Worm (Caenorhabditis elegans) whole organism, young adult: ENCODE results near the gene K03A11.6.

Experiments
- B0035.1 ChIP-seq: sonication (generic microtip); optimal IDR thresholded peaks from 2 replicates; lab custom pipeline; 2016; ENCODE audit warnings: missing genetic modification characterization, mild to moderate bottlenecking, missing compliant biosample characterization, missing genotype, missing genetic modification reagents
- B0261.1 ChIP-seq: sonication (generic microtip); optimal IDR thresholded peaks from 2 replicates; lab custom pipeline; 2016; ENCODE audit warnings: mild to moderate bottlenecking, missing genetic modification characterization, moderate library complexity, missing compliant biosample characterization
- B0336.3 ChIP-seq: fragments of 200-800 bp; sonication (Bioruptor generic); IDR thresholded peaks from 2 replicates; pipeline ENCODE4 v1.3.6; 2022; ENCODE audit warnings: missing genetic modification characterization, missing compliant biosample characterization
- D2030.7 ChIP-seq: fragments of 200-800 bp; sonication (Bioruptor generic); IDR thresholded peaks from 2 replicates; pipeline ENCODE4 v1.3.6; 2022; ENCODE audit warnings: missing genetic modification reagents, missing genetic modification characterization, missing compliant biosample characterization
- F22D6.2 ChIP-seq: sonication (generic microtip); optimal IDR thresholded peaks from 2 replicates; lab custom pipeline; 2016; ENCODE audit warnings: mild to moderate bottlenecking, missing genetic modification characterization, missing compliant biosample characterization
- F23B12.7 ChIP-seq: sonication (generic microtip); optimal IDR thresholded peaks from 2 replicates; lab custom pipeline; 2017; ENCODE audit warnings: missing genetic modification characterization, mild to moderate bottlenecking, missing compliant biosample characterization, antibody characterized with exemption, moderate library complexity; ENCODE audit not compliant: insufficient read depth
- F37B4.10 ChIP-seq: fragments of 200-800 bp; sonication (Bioruptor generic); IDR thresholded peaks from 2 replicates; pipeline ENCODE4 v1.3.6; 2022; ENCODE audit warnings: missing genetic modification characterization, missing compliant biosample characterization
- F52B5.7 ChIP-seq: sonication (generic microtip); optimal IDR thresholded peaks from 2 replicates; lab custom pipeline; 2016; ENCODE audit warnings: mild to moderate bottlenecking, missing genetic modification characterization, missing compliant biosample characterization
- F57C9.4 ChIP-seq: sonication (generic microtip); optimal IDR thresholded peaks from 2 replicates; lab custom pipeline; 2017; ENCODE audit warnings: mild to moderate bottlenecking, missing genetic modification characterization, missing compliant biosample characterization
- K11D2.4 ChIP-seq: fragments of 200-800 bp; sonication (Bioruptor generic); IDR thresholded peaks from 2 replicates; pipeline ENCODE4 v1.3.6; 2022; ENCODE audit warnings: missing genetic modification reagents, missing genetic modification characterization, missing compliant biosample characterization
- Y79H2A.3 ChIP-seq: fragments of 200-800 bp; sonication (Bioruptor generic); conservative IDR thresholded peaks from 2 replicates; pipeline ENCODE4 v1.3.6; 2022; ENCODE audit warnings: missing genetic modification reagents, missing genetic modification characterization, missing compliant biosample characterization
- Y95B8A.8 ChIP-seq: fragments of 200-800 bp; sonication (Bioruptor generic); IDR thresholded peaks from 2 replicates; pipeline ENCODE4 v1.3.6; 2022; ENCODE audit warnings: missing genetic modification reagents, missing genetic modification characterization, missing compliant biosample characterization
- ama-1 ChIP-seq, 3 experiments: fragments of 150-350 bp in 1 of 3; sonication (generic microtip) in 2 of 3; optimal IDR thresholded peaks; 2 replicates each; lab custom pipeline; 2014 to 2018; ENCODE audit warnings: missing biosample characterization in 2 of 3, missing genetic modification characterization in 2 of 3, missing genetic modification reagents in 2 of 3
- aptf-3 ChIP-seq: fragments of 200-800 bp; sonication (Bioruptor generic); IDR thresholded peaks from 2 replicates; pipeline ENCODE4 v1.3.6; 2022; ENCODE audit warnings: missing genetic modification characterization, missing compliant biosample characterization
- attf-3 ChIP-seq: fragments of 200-800 bp; sonication (Bioruptor generic); conservative IDR thresholded peaks from 2 replicates; pipeline ENCODE4 v1.3.6; 2022; ENCODE audit warnings: missing genetic modification reagents, missing genetic modification characterization, missing compliant biosample characterization
- ccch-3 ChIP-seq: fragments of 200-800 bp; sonication (Bioruptor generic); optimal IDR thresholded peaks from 2 replicates; lab custom pipeline; 2018; ENCODE audit warnings: mild to moderate bottlenecking, missing genetic modification characterization, missing compliant biosample characterization
- ceh-91 ChIP-seq: fragments of 200-800 bp; sonication (Bioruptor generic); IDR thresholded peaks from 2 replicates; pipeline ENCODE4 v1.3.6; 2022; ENCODE audit warnings: missing genetic modification reagents, missing genetic modification characterization, missing compliant biosample characterization
- die-1 ChIP-seq: sonication (generic microtip); optimal IDR thresholded peaks from 2 replicates; lab custom pipeline; 2016; ENCODE audit warnings: missing genotype, mild to moderate bottlenecking, missing genetic modification characterization, missing compliant biosample characterization
- dpff-1 ChIP-seq: sonication (generic microtip); optimal IDR thresholded peaks from 2 replicates; lab custom pipeline; 2017; ENCODE audit warnings: mild to moderate bottlenecking, missing genetic modification characterization, missing compliant biosample characterization
- dpl-1 ChIP-seq: fragments of 150-350 bp; optimal IDR thresholded peaks from 2 replicates; lab custom pipeline; 2014; ENCODE audit warnings: missing biosample characterization, missing genetic modification reagents, missing genetic modification characterization
- egrh-3 ChIP-seq: fragments of 200-800 bp; sonication (Bioruptor generic); IDR thresholded peaks from 2 replicates; pipeline ENCODE4 v1.3.6; 2022; ENCODE audit warnings: missing genetic modification reagents, missing genetic modification characterization, missing compliant biosample characterization
- ekl-4 ChIP-seq: fragments of 200-800 bp; sonication (Bioruptor generic); IDR thresholded peaks from 2 replicates; pipeline ENCODE4 v1.3.6; 2022; ENCODE audit warnings: missing genetic modification reagents, missing genetic modification characterization, missing compliant biosample characterization
- fkh-3 ChIP-seq: sonication (generic microtip); optimal IDR thresholded peaks from 2 replicates; lab custom pipeline; 2016; ENCODE audit warnings: mild to moderate bottlenecking, missing genetic modification characterization, missing compliant biosample characterization
- gei-17 ChIP-seq: fragments of 200-800 bp; sonication (Bioruptor generic); optimal IDR thresholded peaks from 2 replicates; lab custom pipeline; 2018; ENCODE audit warnings: mild to moderate bottlenecking, missing genetic modification characterization, missing compliant biosample characterization
- hlh-26 ChIP-seq: fragments of 200-800 bp; sonication (Bioruptor generic); conservative IDR thresholded peaks from 2 replicates; pipeline ENCODE4 v1.3.6; 2022; ENCODE audit warnings: missing genetic modification reagents, missing genetic modification characterization, missing compliant biosample characterization
- hmg-1.2 ChIP-seq: fragments of 200-800 bp; sonication (Bioruptor generic); IDR thresholded peaks from 2 replicates; pipeline ENCODE4 v1.3.6; 2022; ENCODE audit warnings: missing genetic modification reagents, missing genetic modification characterization, missing compliant biosample characterization
- hmg-20 ChIP-seq: fragments of 200-800 bp; sonication (Bioruptor generic); IDR thresholded peaks from 2 replicates; pipeline ENCODE4 v1.3.6; 2022; ENCODE audit warnings: missing genetic modification reagents, missing genetic modification characterization, missing compliant biosample characterization
- let-526 ChIP-seq: fragments of 200-800 bp; sonication (Bioruptor generic); IDR thresholded peaks from 2 replicates; pipeline ENCODE4 v1.3.6; 2022; ENCODE audit warnings: missing genetic modification reagents, missing genetic modification characterization, missing compliant biosample characterization
- lin-26 ChIP-seq: fragments of 200-800 bp; sonication (Bioruptor generic); IDR thresholded peaks from 2 replicates; pipeline ENCODE4 v1.3.6; 2022; ENCODE audit warnings: missing genetic modification reagents, missing genetic modification characterization, missing compliant biosample characterization
- lin-40 ChIP-seq: sonication (generic microtip); optimal IDR thresholded peaks from 2 replicates; lab custom pipeline; 2016; ENCODE audit warnings: missing genetic modification characterization, mild to moderate bottlenecking, missing compliant biosample characterization, missing genotype, missing genetic modification reagents
- lin-54 ChIP-seq: fragments of 200-800 bp; sonication (Bioruptor generic); optimal IDR thresholded peaks from 2 replicates; lab custom pipeline; 2018; ENCODE audit warnings: mild to moderate bottlenecking, missing genetic modification characterization, missing compliant biosample characterization
- lir-1 ChIP-seq: fragments of 200-800 bp; sonication (Bioruptor generic); conservative IDR thresholded peaks from 2 replicates; pipeline ENCODE4 v1.3.6; 2022; ENCODE audit warnings: missing genetic modification reagents, missing genetic modification characterization, missing compliant biosample characterization
- lsl-1 ChIP-seq: fragments of 200-800 bp; sonication (Bioruptor generic); optimal IDR thresholded peaks from 2 replicates; lab custom pipeline; 2018; ENCODE audit warnings: mild to moderate bottlenecking, missing genetic modification characterization, moderate library complexity, missing compliant biosample characterization
- madf-6 ChIP-seq: fragments of 200-800 bp; sonication (Bioruptor generic); IDR thresholded peaks from 2 replicates; pipeline ENCODE4 v1.3.6; 2022; ENCODE audit warnings: missing genetic modification reagents, missing genetic modification characterization, missing compliant biosample characterization
- nfya-1 ChIP-seq: sonication (generic microtip); optimal IDR thresholded peaks from 2 replicates; lab custom pipeline; 2017; ENCODE audit warnings: antibody characterized with exemption, missing compliant biosample characterization, missing genetic modification characterization, borderline replicate concordance; ENCODE audit not compliant: insufficient read depth
- nfyb-1 ChIP-seq: fragments of 200-800 bp; sonication (Bioruptor generic); IDR thresholded peaks from 2 replicates; pipeline ENCODE4 v1.3.6; 2022; ENCODE audit warnings: missing genetic modification reagents, missing genetic modification characterization, missing compliant biosample characterization
- nhr-179 ChIP-seq: sonication (generic microtip); optimal IDR thresholded peaks from 2 replicates; lab custom pipeline; 2016; ENCODE audit warnings: mild to moderate bottlenecking, missing genetic modification characterization, missing compliant biosample characterization
- nhr-90 ChIP-seq: sonication (generic microtip); optimal IDR thresholded peaks from 2 replicates; lab custom pipeline; 2016; ENCODE audit warnings: missing genotype, mild to moderate bottlenecking, missing genetic modification characterization, missing compliant biosample characterization
- pbrm-1 ChIP-seq: fragments of 200-800 bp; sonication (Bioruptor generic); IDR thresholded peaks from 2 replicates; pipeline ENCODE4 v1.3.6; 2022; ENCODE audit warnings: missing genetic modification reagents, missing genetic modification characterization, missing compliant biosample characterization
- rpc-1 ChIP-seq, 2 experiments: fragments of 150-350 bp in 1 of 2; sonication (generic microtip) in 1 of 2; optimal IDR thresholded peaks; 2 replicates each; lab custom pipeline; 2014 to 2018; ENCODE audit warnings: missing biosample characterization in 1 of 2, missing genetic modification characterization in 1 of 2, missing genetic modification reagents in 1 of 2, missing genotype in 1 of 2
- sdz-38 ChIP-seq: sonication (generic microtip); optimal IDR thresholded peaks from 2 replicates; lab custom pipeline; 2016; ENCODE audit warnings: missing genotype, missing genetic modification characterization, missing compliant biosample characterization
- sea-2 ChIP-seq: fragments of 200-800 bp; sonication (Bioruptor generic); IDR thresholded peaks from 2 replicates; pipeline ENCODE4 v1.3.6; 2022; ENCODE audit warnings: missing genetic modification characterization, missing compliant biosample characterization
- snpc-3.4 ChIP-seq: sonication (generic microtip); optimal IDR thresholded peaks from 2 replicates; lab custom pipeline; 2017; ENCODE audit warnings: missing genetic modification characterization, mild to moderate bottlenecking, missing compliant biosample characterization, antibody characterized with exemption, moderate library complexity, missing genotype, missing genetic modification reagents
- snpc-4 ChIP-seq, 5 experiments: fragments of 150-350 bp in 1 of 5; sonication (generic microtip) in 4 of 5; optimal IDR thresholded peaks; 2 replicates each; lab custom pipeline; 2014 to 2018; ENCODE audit warnings: missing genetic modification characterization in 5 of 5, missing biosample characterization in 3 of 5, antibody characterized with exemption in 2 of 5, mild to moderate bottlenecking in 2 of 5, missing compliant biosample characterization in 2 of 5, missing genotype in 2 of 5, moderate library complexity in 2 of 5, missing genetic modification reagents in 1 of 5
- somi-1 ChIP-seq: fragments of 200-800 bp; sonication (Bioruptor generic); optimal IDR thresholded peaks from 2 replicates; lab custom pipeline; 2018; ENCODE audit warnings: mild to moderate bottlenecking, missing genetic modification characterization, missing compliant biosample characterization
- sptf-2 ChIP-seq: fragments of 200-800 bp; sonication (Bioruptor generic); optimal IDR thresholded peaks from 2 replicates; lab custom pipeline; 2018; ENCODE audit warnings: mild to moderate bottlenecking, missing genetic modification characterization, missing compliant biosample characterization
- tbp1 ChIP-seq: fragments of 200-800 bp; sonication (Bioruptor generic); optimal IDR thresholded peaks from 2 replicates; lab custom pipeline; 2018; ENCODE audit warnings: mild to moderate bottlenecking, missing genetic modification characterization, missing compliant biosample characterization

The K03A11.6 gene

DNA sequence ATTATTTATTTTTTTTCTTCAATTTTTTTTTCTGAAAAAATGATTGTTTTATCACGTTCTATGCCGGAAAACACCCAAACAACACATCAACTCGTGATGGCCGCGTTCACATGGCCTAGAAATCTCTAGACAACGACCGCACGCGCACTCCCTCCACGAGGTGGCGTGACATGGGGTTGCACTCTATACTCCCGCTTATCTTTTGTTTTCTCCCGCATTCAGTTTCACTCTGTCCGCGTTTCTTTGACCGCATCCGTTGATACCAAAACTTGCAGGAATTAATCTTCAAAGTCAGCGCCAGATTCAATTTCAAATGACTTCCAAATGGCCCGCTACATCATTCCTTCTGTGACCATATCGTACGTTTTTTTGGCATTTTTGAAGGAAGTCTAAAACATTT, 49.3 kb downstream of the K03A11.6 start, which contains the start of gene F17H10.1 (continued):
- TF ChIP-seq D2030.7 (GFP tag; lab: Robert Waterston, UW) (no peak), dpff-1 (tag; lab: Kevin White, UChicago) (no peak), F57C9.4 (tag; lab: Kevin White, UChicago) (no peak), lir-1 (peak; percentile 64), sdz-38 (tag; lab: Kevin White, UChicago) (no peak), gei-17 (GFP tag; lab: Kevin White, UChicago) (peak; percentile 71), die-1 (tag; lab: Kevin White, UChicago) (peak; percentile 66), madf-6 (GFP tag; lab: Robert Waterston, UW) (peak; percentile 36), F23B12.7 (peak; percentile 39), lin-40 (peak; percentile 82), rpc-1 (optimal IDR thresholded peaks at IDR 0.05; lab: Kevin White, UChicago) (no peak), rpc-1 (tag; optimal IDR thresholded peaks at IDR 0.05; lab: Kevin White, UChicago) (no peak), dpl-1 (GFP tag; lab: Kevin White, UChicago) (no peak), nfyb-1 (GFP tag; lab: Robert Waterston, UW) (peak; percentile 89), Y95B8A.8 (GFP tag; lab: Robert Waterston, UW) (0 out of 2 replicates have a peak, but pooled peaks have one; percentile 37), fkh-3 (no peak), ceh-91 (GFP tag; lab: Robert Waterston, UW) (no peak), K11D2.4 (GFP tag; lab: Robert Waterston, UW) (peak; percentile 91), nfya-1 (tag; lab: Kevin White, UChicago) (no peak), lin-26 (GFP tag; lab: Robert Waterston, UW) (peak; percentile 70; the same call in 1 of the 2 replicates), B0261.1 (tag; lab: Kevin White, UChicago) (peak; percentile 1), egrh-3 (GFP tag; lab: Robert Waterston, UW) (no peak), nhr-179 (tag; lab: Kevin White, UChicago) (no peak), Y79H2A.3 (no peak), sptf-2 (GFP tag; lab: Kevin White, UChicago) (no peak), snpc-3.4 (tag; lab: Kevin White, UChicago) (no peak), somi-1 (peak; percentile 94), nhr-90 (peak; percentile 48), ccch-3 (GFP tag; lab: Kevin White, UChicago) (no peak), lin-54 (GFP tag; lab: Kevin White, UChicago) (peak; percentile 39), attf-3 (no peak), F52B5.7 (tag; lab: Kevin White, UChicago) (no peak), hlh-26 (GFP tag; lab: Robert Waterston, UW) (no peak), F22D6.2 (peak; percentile 80), tbp1 (GFP tag; lab: Kevin White, UChicago) (peak; percentile 66), F37B4.10 (GFP tag; lab: Robert Waterston, UW) (no peak), sea-2 (GFP tag; lab: Robert Waterston, UW) (0 out of 2 replicates have a peak, but pooled peaks have one; percentile 75), ama-1 (optimal IDR thresholded peaks at IDR 0.05; lab: Kevin White, UChicago) (peak; percentile 36), ama-1 (GFP tag; optimal IDR thresholded peaks at IDR 0.05; lab: Kevin White, UChicago) (no peak), pbrm-1 (GFP tag; lab: Robert Waterston, UW) (0 out of 2 replicates have a peak, but pooled peaks have one; percentile 49), ekl-4 (peak; percentile 54), hmg-20 (GFP tag; lab: Robert Waterston, UW) (no peak), B0035.1 (tag; lab: Kevin White, UChicago) (peak; percentile 64), B0336.3 (GFP tag; lab: Robert Waterston, UW) (peak; percentile 83), let-526 (GFP tag; lab: Robert Waterston, UW) (peak; percentile 86; the same call in 1 of the 2 replicates), hmg-1.2 (peak; percentile 47), aptf-3 (GFP tag; lab: Robert Waterston, UW) (no peak), snpc-4 (GFP tag; optimal IDR thresholded peaks at IDR 0.05; lab: Kevin White, UChicago) (no peak), snpc-4 (tag; optimal IDR thresholded peaks at IDR 0.05; lab: Kevin White, UChicago) (peak in 2 of 4 experiments; percentile 9 to 36), lsl-1 (no peak)
